Fruit fly (Drosophila melanogaster): ENCODE data around the gene CG12003.
A peak's percentile ranks its signal among the peaks of the same experiment; 100 is the strongest.

Gene CG12003

dm6 chr3L:1571077-1571476 lies 5.9 kb downstream of the CG12003 start:
- TF ChIP-seq CG18011 (GFP tag; optimal IDR thresholded peaks at IDR 0.05) (no peak), CG17385 (GFP tag; optimal IDR thresholded peaks at IDR 0.05) (peak; percentile 6), sd (tag; optimal IDR thresholded peaks at IDR 0.05) (peak; percentile 42), rib (GFP tag; IDR thresholded peaks at IDR 0.05) (no peak), crol (GFP tag; IDR thresholded peaks at IDR 0.05) (peak; percentile 69), onecut (GFP tag; IDR thresholded peaks at IDR 0.05) (peak; percentile 36), mld (GFP tag; IDR thresholded peaks at IDR 0.05; ENCODE audit: partially characterized antibody) (no peak), so (GFP tag; IDR thresholded peaks at IDR 0.05) (peak; percentile 68; the same call in 2 of the 3 replicates), CG12769 (tag; optimal IDR thresholded peaks at IDR 0.05) (peak; percentile 59), chinmo (GFP tag; IDR thresholded peaks at IDR 0.05; ENCODE audit: partially characterized antibody) (0 out of 4 replicates have a peak, but pooled peaks have one; percentile 43), Pdp1 (GFP tag; optimal IDR thresholded peaks at IDR 0.05) (peak in 1 of 2 experiments; percentile 13), Abd-B (GFP tag; optimal IDR thresholded peaks at IDR 0.05) (no peak), z (GFP tag; IDR thresholded peaks at IDR 0.05) (0 out of 3 replicates have a peak, but pooled peaks have one; percentile 55), dati (GFP tag; IDR thresholded peaks at IDR 0.05) (no peak)

dm6 chr3L:1573191-1573590 lies 8.0 kb downstream of the CG12003 start:
- TF ChIP-seq CG2199 (GFP tag; IDR thresholded peaks at IDR 0.05): 0 out of 3 replicates have a peak, but pooled peaks have one; percentile 66
- TF ChIP-seq sd (tag; optimal IDR thresholded peaks at IDR 0.05): peak; percentile 97
- TF ChIP-seq vnd (GFP tag; IDR thresholded peaks at IDR 0.05; ENCODE audit: partially characterized antibody): peak; percentile 20; the same call in 1 of the 3 replicates
- TF ChIP-seq wek (GFP tag; optimal IDR thresholded peaks at IDR 0.05): peak; percentile 15
- TF ChIP-seq dpn (GFP tag; optimal IDR thresholded peaks at IDR 0.05): no peak

- TF ChIP-seq bowl (GFP tag; IDR thresholded peaks at IDR 0.05): no peak
- no peak for TF ChIP-seq mam (GFP tag; optimal IDR thresholded peaks at IDR 0.05)
- no peak for TF ChIP-seq sqz (GFP tag; optimal IDR thresholded peaks at IDR 0.05)
- no peak for TF ChIP-seq repo (GFP tag; optimal IDR thresholded peaks at IDR 0.05)
- no peak for TF ChIP-seq klu (GFP tag; IDR thresholded peaks at IDR 0.05)
- TF ChIP-seq sug (tag; optimal IDR thresholded peaks at IDR 0.05): no peak
- no peak for TF ChIP-seq Gug (GFP tag; IDR thresholded peaks at IDR 0.05)
- no peak for TF ChIP-seq grau (tag; optimal IDR thresholded peaks at IDR 0.05)
- TF ChIP-seq CG5180 (GFP tag; optimal IDR thresholded peaks at IDR 0.05): no peak
- TF ChIP-seq Hey (tag; optimal IDR thresholded peaks at IDR 0.05): no peak
- TF ChIP-seq run (tag; optimal IDR thresholded peaks at IDR 0.05): no peak
- TF ChIP-seq CG17186 (GFP tag; optimal IDR thresholded peaks at IDR 0.05): no peak
- no peak for TF ChIP-seq CG10267 (tag; optimal IDR thresholded peaks at IDR 0.05)
- TF ChIP-seq oc (tag; optimal IDR thresholded peaks at IDR 0.05): no peak
- TF ChIP-seq CG18619 (GFP tag; optimal IDR thresholded peaks at IDR 0.05): peak; percentile 1
- no peak for TF ChIP-seq Atf6 (GFP tag; IDR thresholded peaks at IDR 0.05)
- no peak for TF ChIP-seq ATbp (GFP tag; optimal IDR thresholded peaks at IDR 0.05)
- TF ChIP-seq Dll (GFP tag; IDR thresholded peaks at IDR 0.05; ENCODE audit: partially characterized antibody): no peak
- TF ChIP-seq zen2 (GFP tag; IDR thresholded peaks at IDR 0.05; ENCODE audit: partially characterized antibody): no peak
- no peak for TF ChIP-seq H15 (GFP tag; IDR thresholded peaks at IDR 0.05)
- TF ChIP-seq Gsc (GFP tag; IDR thresholded peaks at IDR 0.05): no peak
- no peak for TF ChIP-seq CG7745 (tag; optimal IDR thresholded peaks at IDR 0.05)
- no peak for TF ChIP-seq CG3847 (GFP tag; IDR thresholded peaks at IDR 0.05)
- no peak for TF ChIP-seq Ets65A (GFP tag)
- TF ChIP-seq MESR4 (GFP tag; optimal IDR thresholded peaks at IDR 0.05): no peak
- no peak for TF ChIP-seq NC2α (GFP tag; optimal IDR thresholded peaks at IDR 0.05)
- TF ChIP-seq CG5245 (GFP tag; optimal IDR thresholded peaks at IDR 0.05): no peak
- no peak for TF ChIP-seq dmrt99B (tag; optimal IDR thresholded peaks at IDR 0.05)
- no peak for TF ChIP-seq CG8944 (GFP tag; optimal IDR thresholded peaks at IDR 0.05)
- TF ChIP-seq Nf-YA (GFP tag; IDR thresholded peaks at IDR 0.05): no peak
Observed at dm6 chr3L:1575731-1576376, 10.7 kb downstream of the CG12003 start.

Data from whole organism, embryonic.